Fruit fly (Drosophila melanogaster) whole organism, embryonic: Measurements from ENCODE around the gene zye.

Source experiments
- Bgb ChIP-seq: fragments of 200-800 bp; sonication (Bioruptor generic); IDR thresholded peaks from 2 replicates; pipeline ENCODE4 v1.3.6; 2022; ENCODE audit warnings: missing biosample characterization, missing genetic modification characterization; ENCODE audit not compliant: partially characterized antibody
- C15 ChIP-seq: fragments of 200-800 bp; sonication (Bioruptor generic); IDR thresholded peaks from 3 replicates; pipeline ENCODE4 v1.3.6; 2022; ENCODE audit warnings: missing biosample characterization, missing genetic modification characterization
- CG10543 ChIP-seq: fragments of 200-800 bp; sonication (Bioruptor generic); optimal IDR thresholded peaks from 3 replicates; lab custom pipeline; 2017; ENCODE audit warnings: missing biosample characterization, mild to moderate bottlenecking, missing genetic modification characterization, moderate library complexity
- CG10654 ChIP-seq: fragments of 200-800 bp; sonication (Bioruptor generic); optimal IDR thresholded peaks from 2 replicates; lab custom pipeline; 2016; ENCODE audit warnings: missing biosample characterization, missing genetic modification characterization
- CG12942 ChIP-seq: fragments of 200-800 bp; sonication (Bioruptor generic); optimal IDR thresholded peaks from 3 replicates; lab custom pipeline; 2016; ENCODE audit warnings: missing biosample characterization, missing genetic modification characterization
- CG13296 ChIP-seq: fragments of 200-800 bp; sonication (Bioruptor generic); optimal IDR thresholded peaks from 3 replicates; lab custom pipeline; 2018; ENCODE audit warnings: missing biosample characterization, mild to moderate bottlenecking, missing genetic modification characterization
- CG17829 ChIP-seq: fragments of 200-800 bp; optimal IDR thresholded peaks from 2 replicates; lab custom pipeline; 2019; ENCODE audit warnings: missing biosample characterization, mild to moderate bottlenecking, missing genetic modification characterization, moderate library complexity
- CG1792 ChIP-seq: fragments of 200-800 bp; sonication (Bioruptor generic); optimal IDR thresholded peaks from 2 replicates; lab custom pipeline; 2016; ENCODE audit warnings: missing biosample characterization, missing genetic modification characterization
- CG18011 ChIP-seq: fragments of 200-800 bp; sonication (Bioruptor generic); optimal IDR thresholded peaks from 2 replicates; lab custom pipeline; 2017; ENCODE audit warnings: missing biosample characterization, missing genetic modification characterization, mild to moderate bottlenecking, moderate library complexity, missing genotype
- CG2199 ChIP-seq: fragments of 200-800 bp; sonication (Bioruptor generic); IDR thresholded peaks from 3 replicates; pipeline ENCODE4 v1.3.6; 2022; ENCODE audit warnings: missing biosample characterization, missing genetic modification characterization
- CG30431 ChIP-seq: fragments of 200-800 bp; sonication (Bioruptor generic); optimal IDR thresholded peaks from 2 replicates; lab custom pipeline; 2017; ENCODE audit warnings: missing biosample characterization, missing genetic modification characterization
- CG32772 ChIP-seq: fragments of 200-800 bp; sonication (Bioruptor generic); IDR thresholded peaks from 2 replicates; pipeline ENCODE4 v1.3.6; 2022; ENCODE audit warnings: missing biosample characterization, missing genetic modification characterization
- CG33213 ChIP-seq: fragments of 200-800 bp; sonication (Bioruptor generic); optimal IDR thresholded peaks from 3 replicates; lab custom pipeline; 2016; ENCODE audit warnings: missing biosample characterization, missing genetic modification characterization
- CG3847 ChIP-seq: fragments of 200-800 bp; sonication (Bioruptor generic); IDR thresholded peaks from 2 replicates; pipeline ENCODE4 v1.3.6; 2022; ENCODE audit warnings: missing biosample characterization, missing genetic modification characterization
- CG3995 ChIP-seq: fragments of 200-800 bp; sonication (Bioruptor generic); optimal IDR thresholded peaks from 3 replicates; lab custom pipeline; 2016; ENCODE audit warnings: missing biosample characterization, missing genetic modification characterization
- CG43689 ChIP-seq: fragments of 200-800 bp; sonication (Bioruptor generic); IDR thresholded peaks from 2 replicates; pipeline ENCODE4 v1.3.6; 2022; ENCODE audit warnings: missing biosample characterization, missing genetic modification characterization
- CG4707 ChIP-seq: fragments of 200-800 bp; sonication (Bioruptor generic); optimal IDR thresholded peaks from 2 replicates; lab custom pipeline; 2018; ENCODE audit warnings: missing biosample characterization, mild to moderate bottlenecking, missing genetic modification characterization, moderate library complexity
- CG6175 ChIP-seq: fragments of 200-800 bp; sonication (Bioruptor generic); IDR thresholded peaks from 3 replicates; pipeline ENCODE4 v1.3.6; 2022; ENCODE audit warnings: missing biosample characterization, missing genetic modification characterization
- CG6765 ChIP-seq: fragments of 200-800 bp; sonication (Bioruptor generic); optimal IDR thresholded peaks from 3 replicates; lab custom pipeline; 2017; ENCODE audit warnings: missing biosample characterization, mild to moderate bottlenecking, missing genetic modification characterization
- CG9437 ChIP-seq: fragments of 200-800 bp; sonication (Bioruptor generic); optimal IDR thresholded peaks from 2 replicates; lab custom pipeline; 2018; ENCODE audit warnings: missing biosample characterization, mild to moderate bottlenecking, missing genetic modification characterization
- CG9876 ChIP-seq: fragments of 200-800 bp; sonication (Bioruptor generic); optimal IDR thresholded peaks from 2 replicates; lab custom pipeline; 2016; ENCODE audit warnings: missing biosample characterization, missing genetic modification characterization
- CHES-1-like ChIP-seq: fragments of 200-800 bp; sonication (Bioruptor generic); optimal IDR thresholded peaks from 2 replicates; lab custom pipeline; 2016; ENCODE audit warnings: missing biosample characterization, missing genetic modification characterization
- CrebB ChIP-seq: fragments of 200-800 bp; sonication (Bioruptor generic); optimal IDR thresholded peaks from 3 replicates; lab custom pipeline; 2018; ENCODE audit warnings: missing biosample characterization, mild to moderate bottlenecking, missing genetic modification characterization
- Ets65A ChIP-seq: fragments of 200-800 bp; sonication (Bioruptor generic); peaks from one replicate; lab custom pipeline; 2016; ENCODE audit warnings: missing biosample characterization, missing genetic modification characterization
- Hr51 ChIP-seq, 2 experiments: fragments of 200-800 bp; sonication (Bioruptor generic); optimal IDR thresholded peaks; 2 replicates in 1 of 2; 3 replicates in 1 of 2; lab custom pipeline; 2016 to 2018; ENCODE audit warnings: missing biosample characterization in 2 of 2, missing genetic modification characterization in 2 of 2, mild to moderate bottlenecking in 1 of 2, moderate library complexity in 1 of 2
- Lpt ChIP-seq: fragments of >200 bp; optimal IDR thresholded peaks from 2 replicates; lab custom pipeline; 2018; ENCODE audit warnings: missing biosample characterization, missing genetic modification characterization
- Sry-δ ChIP-seq: fragments of 200-800 bp; sonication (Bioruptor generic); optimal IDR thresholded peaks from 2 replicates; lab custom pipeline; 2016; ENCODE audit warnings: missing biosample characterization, missing genetic modification characterization
- Ssrp ChIP-seq: fragments of 200-800 bp; sonication (Bioruptor generic); optimal IDR thresholded peaks from 2 replicates; lab custom pipeline; 2018; ENCODE audit warnings: missing biosample characterization, mild to moderate bottlenecking, missing genetic modification characterization, moderate library complexity
- Taf1 ChIP-seq: fragments of 200-800 bp; sonication (Bioruptor generic); IDR thresholded peaks from 2 replicates; pipeline ENCODE4 v1.3.6; 2022; ENCODE audit warnings: missing biosample characterization, missing genetic modification characterization
- Tbp ChIP-seq: fragments of >200 bp; optimal IDR thresholded peaks from 2 replicates; lab custom pipeline; 2018; ENCODE audit warnings: missing biosample characterization, missing genetic modification characterization
- Vsx1 ChIP-seq: fragments of 200-800 bp; sonication (Bioruptor generic); optimal IDR thresholded peaks from 2 replicates; lab custom pipeline; 2017; ENCODE audit warnings: missing biosample characterization, mild to moderate bottlenecking, missing genetic modification characterization, missing genetic modification reagents
- ac ChIP-seq: fragments of 200-800 bp; sonication (Bioruptor generic); optimal IDR thresholded peaks from 3 replicates; lab custom pipeline; 2017; ENCODE audit warnings: missing biosample characterization, mild to moderate bottlenecking, missing genetic modification characterization
- al ChIP-seq: fragments of 200-800 bp; sonication (Bioruptor generic); IDR thresholded peaks from 2 replicates; pipeline ENCODE4 v1.3.6; 2022; ENCODE audit warnings: missing biosample characterization, missing genetic modification characterization
- aop ChIP-seq: fragments of 200-800 bp; sonication (Bioruptor generic); IDR thresholded peaks from 2 replicates; pipeline ENCODE4 v1.3.6; 2022; ENCODE audit warnings: missing biosample characterization, missing genetic modification characterization
- ase ChIP-seq: fragments of 200-800 bp; sonication (Bioruptor generic); IDR thresholded peaks from 3 replicates; pipeline ENCODE4 v1.3.6; 2022; ENCODE audit warnings: missing biosample characterization, missing genetic modification characterization
- az2 ChIP-seq: fragments of 200-800 bp; sonication (Bioruptor generic); optimal IDR thresholded peaks from 3 replicates; lab custom pipeline; 2016; ENCODE audit warnings: missing biosample characterization, missing genetic modification characterization
- bab2 ChIP-seq: fragments of 200-800 bp; sonication (Bioruptor generic); optimal IDR thresholded peaks from 2 replicates; lab custom pipeline; 2016; ENCODE audit warnings: missing biosample characterization, missing genetic modification characterization
- corto ChIP-seq: fragments of 200-800 bp; sonication (Bioruptor generic); optimal IDR thresholded peaks from 2 replicates; lab custom pipeline; 2016; ENCODE audit warnings: missing biosample characterization, mild to moderate bottlenecking, missing genetic modification characterization, moderate library complexity
- dan ChIP-seq: fragments of 200-800 bp; sonication (Bioruptor generic); IDR thresholded peaks from 2 replicates; pipeline ENCODE4 v1.3.6; 2022; ENCODE audit warnings: missing biosample characterization, missing genetic modification characterization
- ems ChIP-seq: fragments of 200-800 bp; sonication (Bioruptor generic); optimal IDR thresholded peaks from 3 replicates; lab custom pipeline; 2016; ENCODE audit warnings: missing biosample characterization, missing genetic modification characterization
- fd3F ChIP-seq: fragments of 200-800 bp; sonication (Bioruptor generic); optimal IDR thresholded peaks from 2 replicates; lab custom pipeline; 2018; ENCODE audit warnings: missing biosample characterization, mild to moderate bottlenecking, missing genetic modification characterization, moderate library complexity
- gce ChIP-seq: fragments of 200-800 bp; sonication (Bioruptor generic); IDR thresholded peaks from 3 replicates; pipeline ENCODE4 v1.3.6; 2022; ENCODE audit warnings: missing biosample characterization, missing genetic modification characterization
- hbn ChIP-seq: fragments of 200-800 bp; sonication (Bioruptor generic); IDR thresholded peaks from 2 replicates; pipeline ENCODE4 v1.3.6; 2022; ENCODE audit warnings: missing biosample characterization, missing genetic modification characterization; ENCODE audit not compliant: partially characterized antibody
- otp ChIP-seq: fragments of 200-800 bp; sonication (Bioruptor generic); IDR thresholded peaks from 3 replicates; pipeline ENCODE4, ENCODE4 v1.3.6; 2022; ENCODE audit warnings: missing biosample characterization, missing genetic modification characterization
- p53 ChIP-seq: fragments of 200-800 bp; sonication (Bioruptor generic); optimal IDR thresholded peaks from 2 replicates; lab custom pipeline; 2016; ENCODE audit warnings: missing biosample characterization, missing genetic modification characterization
- pan ChIP-seq, 4 experiments: fragments of >200 bp in 3 of 4; fragments of 200-800 bp in 1 of 4; sonication (Bioruptor generic) in 1 of 4; optimal IDR thresholded peaks in 3 of 4; IDR thresholded peaks in 1 of 4; 2 replicates each; pipeline versions ENCODE4 v1.3.6 to Lab custom; 2017 to 2022; ENCODE audit warnings: missing biosample characterization in 2 of 4, missing genetic modification characterization in 2 of 4, mixed read lengths in 1 of 4
- sima ChIP-seq: fragments of 200-800 bp; sonication (Bioruptor generic); optimal IDR thresholded peaks from 2 replicates; lab custom pipeline; 2016; ENCODE audit warnings: missing biosample characterization, missing genetic modification characterization
- sna ChIP-seq: fragments of 200-800 bp; sonication (Bioruptor generic); IDR thresholded peaks from 2 replicates; pipeline ENCODE4 v1.3.6; 2022; ENCODE audit warnings: missing biosample characterization, missing genetic modification characterization; ENCODE audit not compliant: partially characterized antibody
- stwl ChIP-seq: fragments of 200-800 bp; sonication (Bioruptor generic); optimal IDR thresholded peaks from 3 replicates; lab custom pipeline; 2018; ENCODE audit warnings: missing biosample characterization, mild to moderate bottlenecking, missing genetic modification characterization, moderate library complexity
- unpg ChIP-seq: fragments of 200-800 bp; sonication (Bioruptor generic); optimal IDR thresholded peaks from 3 replicates; lab custom pipeline; 2018; ENCODE audit warnings: missing biosample characterization, mild to moderate bottlenecking, missing genetic modification characterization, moderate library complexity
- usp ChIP-seq: fragments of >200 bp; optimal IDR thresholded peaks from 2 replicates; lab custom pipeline; 2017; ENCODE audit warnings: missing biosample characterization, missing genetic modification characterization
- zfh2 ChIP-seq: fragments of 200-800 bp; sonication (Bioruptor generic); optimal IDR thresholded peaks from 2 replicates; lab custom pipeline; 2016; ENCODE audit warnings: missing biosample characterization, missing genetic modification characterization

zye gene

DNA sequence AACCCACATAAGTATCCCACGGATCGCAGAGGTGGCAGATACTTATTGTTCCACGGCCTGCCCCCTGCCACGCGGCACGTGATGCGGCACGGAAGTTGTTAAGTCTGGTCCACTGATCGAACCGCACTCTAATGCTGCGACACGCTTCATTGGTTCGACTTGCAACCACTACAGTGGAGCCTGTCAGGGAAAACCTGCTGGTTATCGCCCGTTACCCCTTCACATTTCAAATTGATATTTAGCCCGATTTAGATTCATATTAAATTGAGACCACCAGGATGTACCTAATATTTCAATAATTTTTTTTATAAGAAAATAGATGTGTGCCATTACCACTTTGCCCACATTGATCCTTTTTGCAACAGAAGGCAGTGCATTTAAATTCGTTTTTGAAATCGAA, 33.9 kb downstream of the zye start (continued):
- TF ChIP-seq C15 (no peak), Vsx1 (GFP tag; lab: Kevin White, UChicago) (no peak), al (GFP tag; lab: Robert Waterston, UW) (no peak), Hr51 (GFP tag; optimal IDR thresholded peaks at IDR 0.05; lab: Kevin White, UChicago) (no peak), CG3847 (GFP tag; lab: Robert Waterston, UW) (no peak), CG10654 (GFP tag; lab: Kevin White, UChicago) (no peak), CG9876 (GFP tag; lab: Kevin White, UChicago) (no peak), az2 (GFP tag; lab: Kevin White, UChicago) (peak; percentile 28), zfh2 (no peak), ac (GFP tag; lab: Kevin White, UChicago) (no peak), CG6175 (GFP tag; lab: Robert Waterston, UW) (no peak), stwl (no peak), hbn (GFP tag; lab: Robert Waterston, UW) (no peak), corto (GFP tag; lab: Kevin White, UChicago) (no peak), ase (GFP tag; lab: Robert Waterston, UW) (no peak), aop (GFP tag; lab: Robert Waterston, UW) (no peak), Tbp (GFP tag; lab: Kevin White, UChicago) (no peak), sna (no peak), ems (GFP tag; lab: Kevin White, UChicago) (no peak), Lpt (no peak), CG4707 (GFP tag; lab: Kevin White, UChicago) (no peak), Ssrp (tag; lab: Kevin White, UChicago) (no peak), Sry-δ (no peak), CG33213 (GFP tag; lab: Kevin White, UChicago) (no peak), usp (GFP tag; lab: Kevin White, UChicago) (no peak), Taf1 (GFP tag; lab: Robert Waterston, UW) (no peak), Ets65A (GFP tag; lab: Kevin White, UChicago) (no peak), CG9437 (GFP tag; lab: Kevin White, UChicago) (no peak), CG32772 (GFP tag; lab: Robert Waterston, UW) (0 out of 2 replicates have a peak, but pooled peaks have one; percentile 22), CG3995 (no peak), dan (GFP tag; lab: Robert Waterston, UW) (no peak), gce (GFP tag; lab: Robert Waterston, UW) (no peak), CG30431 (GFP tag; lab: Kevin White, UChicago) (no peak), CG10543 (no peak), otp (no peak), sima (GFP tag; lab: Kevin White, UChicago) (no peak), CG12942 (no peak), CG1792 (GFP tag; lab: Kevin White, UChicago) (no peak), CG43689 (GFP tag; lab: Robert Waterston, UW) (no peak), CG18011 (GFP tag; lab: Kevin White, UChicago) (no peak), CrebB (tag; lab: Kevin White, UChicago) (no peak), CG6765 (GFP tag; lab: Kevin White, UChicago) (no peak), CG17829 (tag; lab: Kevin White, UChicago) (no peak), CHES-1-like (no peak), bab2 (GFP tag; lab: Kevin White, UChicago) (no peak), CG13296 (GFP tag; lab: Kevin White, UChicago) (no peak), pan (optimal IDR thresholded peaks at IDR 0.05; lab: Kevin White, UChicago) (no peak), pan (GFP tag; optimal IDR thresholded peaks at IDR 0.05 in 1 of 2, IDR thresholded peaks at IDR 0.05 in 1 of 2) (no peak), fd3F (no peak), CG2199 (GFP tag; lab: Robert Waterston, UW) (no peak), p53 (GFP tag; lab: Kevin White, UChicago) (no peak), unpg (GFP tag; lab: Kevin White, UChicago) (peak; percentile 38), Bgb (GFP tag; lab: Robert Waterston, UW) (no peak)
